Worm (Caenorhabditis elegans): Measurements from ENCODE around the gene mlc-1.

The mlc-1 gene

ce11 chrX:17451410-17451809 is 7.6 kb upstream of the mlc-1 start, which contains the start of gene C36E6.2 (continued):
- no peak for TF ChIP-seq arid-1 (GFP tag; conservative IDR thresholded peaks at IDR 0.05)
- peak; percentile 47 for TF ChIP-seq nhr-48 (tag; optimal IDR thresholded peaks at IDR 0.05)
- TF ChIP-seq F49E8.2 (tag; optimal IDR thresholded peaks at IDR 0.05; ENCODE audit: borderline replicate concordance) = no peak
- TF ChIP-seq nhr-237 (tag; optimal IDR thresholded peaks at IDR 0.05) = no peak
- TF ChIP-seq ceh-44 (GFP tag; IDR thresholded peaks at IDR 0.05) = no peak
- peak; percentile 97 to 99 for TF ChIP-seq mdl-1 (tag; optimal IDR thresholded peaks at IDR 0.05)
- no peak for TF ChIP-seq egl-27 (tag; optimal IDR thresholded peaks at IDR 0.05)
- TF ChIP-seq pqm-1 (tag; optimal IDR thresholded peaks at IDR 0.05) = no peak
- TF ChIP-seq nhr-77 (tag; optimal IDR thresholded peaks at IDR 0.05) = peak; percentile 58
- no peak for TF ChIP-seq lin-38 (GFP tag; IDR thresholded peaks at IDR 0.05)
- no peak for TF ChIP-seq nhr-111 (GFP tag; optimal IDR thresholded peaks at IDR 0.05)
- TF ChIP-seq madf-5 (GFP tag; IDR thresholded peaks at IDR 0.05) = no peak
- no peak for TF ChIP-seq nhr-76 (tag; optimal IDR thresholded peaks at IDR 0.05)
- TF ChIP-seq nhr-28 (tag; optimal IDR thresholded peaks at IDR 0.05) = peak; percentile 74
- no peak for TF ChIP-seq daf-8 (GFP tag; IDR thresholded peaks at IDR 0.05)
- TF ChIP-seq egl-43 (GFP tag; IDR thresholded peaks at IDR 0.05) = no peak
- peak; percentile 67 for TF ChIP-seq hlh-11 (tag; optimal IDR thresholded peaks at IDR 0.05)
- no peak for TF ChIP-seq lin-13 (GFP tag; optimal IDR thresholded peaks at IDR 0.05)
- peak; percentile 99 for TF ChIP-seq aha-1 (tag)
- TF ChIP-seq aly-2 (tag; optimal IDR thresholded peaks at IDR 0.05) = no peak
- peak; percentile 21 for TF ChIP-seq nhr-11 (tag; optimal IDR thresholded peaks at IDR 0.05)
- TF ChIP-seq spr-1 (tag; optimal IDR thresholded peaks at IDR 0.05) = peak; percentile 1
- TF ChIP-seq R02D3.7 (tag; optimal IDR thresholded peaks at IDR 0.05) = no peak
- TF ChIP-seq unc-130 (GFP tag; optimal IDR thresholded peaks at IDR 0.05) = no peak
- TF ChIP-seq hmg-1.1 (GFP tag; IDR thresholded peaks at IDR 0.05) = peak; percentile 79
- TF ChIP-seq ZK337.2 (GFP tag; IDR thresholded peaks at IDR 0.05) = no peak
- no peak for TF ChIP-seq sdz-12 (GFP tag; optimal IDR thresholded peaks at IDR 0.05)
- peak; percentile 79 for TF ChIP-seq mes-2 (tag; optimal IDR thresholded peaks at IDR 0.05; ENCODE audit: poor library complexity, severe bottlenecking)
- TF ChIP-seq skn-1 (tag; optimal IDR thresholded peaks at IDR 0.05) = no peak
- no peak for TF ChIP-seq ztf-11 (tag; optimal IDR thresholded peaks at IDR 0.05)
- peak; percentile 65 for TF ChIP-seq duxl-1 (tag; optimal IDR thresholded peaks at IDR 0.05; ENCODE audit: poor library complexity)
- TF ChIP-seq lim-7 (GFP tag; IDR thresholded peaks at IDR 0.05) = no peak
- TF ChIP-seq nhr-10 (tag; optimal IDR thresholded peaks at IDR 0.05) = no peak
- TF ChIP-seq ceh-28 (tag; optimal IDR thresholded peaks at IDR 0.05) = no peak
- TF ChIP-seq fos-1 (tag; optimal IDR thresholded peaks at IDR 0.05) = no peak
- no peak for TF ChIP-seq php-3 (GFP tag; IDR thresholded peaks at IDR 0.05)
- TF ChIP-seq F26F4.8 (GFP tag; conservative IDR thresholded peaks at IDR 0.05) = no peak
- peak; percentile 50 for TF ChIP-seq nhr-6 (tag; optimal IDR thresholded peaks at IDR 0.05)
- TF ChIP-seq lin-15B (tag; optimal IDR thresholded peaks at IDR 0.05) = no peak
- 0 out of 2 replicates have a peak, but pooled peaks have one; percentile 16 for TF ChIP-seq ctbp-1 (GFP tag; IDR thresholded peaks at IDR 0.05)
- TF ChIP-seq daf-12 (tag; optimal IDR thresholded peaks at IDR 0.05) = no peak
- no peak for TF ChIP-seq ceh-62 (tag; optimal IDR thresholded peaks at IDR 0.05)
- peak; percentile 51 for TF ChIP-seq fkh-10 (GFP tag; optimal IDR thresholded peaks at IDR 0.05)
- no peak for TF ChIP-seq Y105C5A.15 (GFP tag; IDR thresholded peaks at IDR 0.05)
- TF ChIP-seq Y75B8A.6 (GFP tag; IDR thresholded peaks at IDR 0.05) = no peak
- no peak for TF ChIP-seq lin-29 (GFP tag; IDR thresholded peaks at IDR 0.05)
- TF ChIP-seq unc-62 (GFP tag; optimal IDR thresholded peaks at IDR 0.05 in 1 of 2) = peak in 1 of 2 experiments; percentile 73
- no peak for TF ChIP-seq unc-62 (tag; optimal IDR thresholded peaks at IDR 0.05)
- no peak for TF ChIP-seq madf-9 (GFP tag; conservative IDR thresholded peaks at IDR 0.05)
- no peak for TF ChIP-seq ceh-82 (tag; optimal IDR thresholded peaks at IDR 0.05)
- TF ChIP-seq ama-1 (optimal IDR thresholded peaks at IDR 0.05) = no peak
- TF ChIP-seq T20F7.1 (GFP tag; optimal IDR thresholded peaks at IDR 0.05) = peak; percentile 24
- no peak for TF ChIP-seq T26A8.4 (GFP tag; IDR thresholded peaks at IDR 0.05)
- no peak for TF ChIP-seq saeg-2 (GFP tag; IDR thresholded peaks at IDR 0.05)

Data from whole organism, L4 larva.